Worm (Caenorhabditis elegans) whole organism, midembryonic: ENCODE data around the gene cest-8.

Experiments used
- flt-1 ChIP-seq: fragments of 200-800 bp; sonication (Bioruptor generic); IDR thresholded peaks from 2 replicates; pipeline ENCODE4 v1.3.6; 2022; ENCODE audit warnings: missing genetic modification characterization, missing compliant biosample characterization
- klf-2 ChIP-seq: fragments of 200-800 bp; sonication (Bioruptor generic); conservative IDR thresholded peaks from 2 replicates; pipeline ENCODE4 v1.3.6; 2022; ENCODE audit warnings: missing genetic modification reagents, missing genetic modification characterization, missing compliant biosample characterization

DNA sequence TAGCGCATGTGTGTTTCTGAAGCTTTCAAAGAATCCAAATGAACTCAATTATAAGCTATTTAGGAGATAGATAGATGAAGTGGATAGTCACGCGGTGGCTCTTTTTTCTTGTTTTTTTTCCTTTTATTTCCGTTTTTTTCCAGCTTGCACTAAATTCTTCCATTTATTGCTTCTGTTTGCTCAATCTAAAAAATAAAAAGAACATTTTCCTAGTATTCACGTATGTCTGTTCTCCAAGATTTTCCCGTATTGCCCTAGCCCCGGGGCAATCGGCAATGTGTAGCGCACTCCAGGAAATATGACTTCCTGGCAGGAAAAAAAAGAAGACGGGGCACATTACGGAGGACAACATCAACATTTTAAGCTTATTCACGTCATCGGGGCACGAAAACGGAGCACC lies 17.6 kb upstream of the cest-8 start:
- TF ChIP-seq flt-1 (no peak), klf-2 (GFP tag; lab: Robert Waterston, UW) (no peak)
